Worm (Caenorhabditis elegans): ENCODE results near the gene csn-1.

ce11 chrV:17821805-17822204, 48.6 kb downstream of the csn-1 start, which contains the start of gene srh-300:
- TF ChIP-seq med-1 (GFP tag; optimal IDR thresholded peaks at IDR 0.05; ENCODE audit: insufficient read depth) (no peak), T22C8.4 (GFP tag; IDR thresholded peaks at IDR 0.05) (no peak), flt-1 (GFP tag; IDR thresholded peaks at IDR 0.05) (no peak)
